ENCODE assay signal across 5 fruit fly cellular contexts in genomic region chr3R:11887114-11888037, dm6.
TF ChIP-seq lines count a peak whose summit lies in the region.

mthl5 (minus strand) TSS chr3R:11887168.

TF ChIP-seq in whole organism, adult, 20 proteins besides CTCF, POLR2A, EP300 and RAD21 (continued from another document):
- TF ChIP-seq kay (GFP tag; lab: Kevin White, UChicago; ENCODE audit: borderline replicate concordance) (peak; percentile 18), cnc (optimal IDR thresholded peaks at IDR 0.05; lab: Kevin White, UChicago) (no peak), cic (GFP tag; optimal IDR thresholded peaks at IDR 0.05; lab: Kevin White, UChicago) (no peak)

TF ChIP-seq in whole organism, embryonic, 481 proteins besides CTCF, POLR2A, EP300 and RAD21 (continued from another document and continues in another):
- peak; percentile 51 for TF ChIP-seq CG8089 (GFP tag; optimal IDR thresholded peaks at IDR 0.05; lab: Kevin White, UChicago)
- peak in 1 of 2 experiments; percentile 42 for TF ChIP-seq pan (optimal IDR thresholded peaks at IDR 0.05; lab: Kevin White, UChicago)
- TF ChIP-seq pan (GFP tag; optimal IDR thresholded peaks at IDR 0.05 in 1 of 2, IDR thresholded peaks at IDR 0.05 in 1 of 2), result peak in 1 of 2 experiments; percentile 74
- TF ChIP-seq CG8290 (GFP tag; optimal IDR thresholded peaks at IDR 0.05; lab: Kevin White, UChicago), result peak; percentile 74
- no peak for TF ChIP-seq CG8290 (tag; optimal IDR thresholded peaks at IDR 0.05; lab: Kevin White, UChicago)
- TF ChIP-seq CG11723 (GFP tag; optimal IDR thresholded peaks at IDR 0.05; lab: Kevin White, UChicago), result peak; percentile 61
- peak; percentile 60 for TF ChIP-seq NfI (GFP tag; optimal IDR thresholded peaks at IDR 0.05; lab: Kevin White, UChicago)
- peak; percentile 79 for TF ChIP-seq lbe (GFP tag; optimal IDR thresholded peaks at IDR 0.05; lab: Kevin White, UChicago)
- peak; percentile 78 for TF ChIP-seq slbo (GFP tag; IDR thresholded peaks at IDR 0.05; lab: Robert Waterston, UW)
- TF ChIP-seq lola (GFP tag; optimal IDR thresholded peaks at IDR 0.05; lab: Kevin White, UChicago), result peak in 1 of 3 experiments; percentile 89
- TF ChIP-seq Scr (GFP tag; IDR thresholded peaks at IDR 0.05; lab: Robert Waterston, UW; ENCODE audit: partially characterized antibody), result no peak
- TF ChIP-seq CG7745 (tag; optimal IDR thresholded peaks at IDR 0.05; lab: Kevin White, UChicago), result no peak
- peak; percentile 88 for TF ChIP-seq Chrac-16 (GFP tag; optimal IDR thresholded peaks at IDR 0.05; lab: Kevin White, UChicago)
- TF ChIP-seq CG5245 (GFP tag; optimal IDR thresholded peaks at IDR 0.05; lab: Kevin White, UChicago), result peak; percentile 68
- peak; percentile 77 for TF ChIP-seq mam (GFP tag; optimal IDR thresholded peaks at IDR 0.05; lab: Kevin White, UChicago)
- TF ChIP-seq Sry-β (GFP tag; optimal IDR thresholded peaks at IDR 0.05; lab: Kevin White, UChicago), result peak; percentile 8
- peak; percentile 27; the same call in 1 of the 2 replicates for TF ChIP-seq MBD-R2 (GFP tag; IDR thresholded peaks at IDR 0.05; lab: Robert Waterston, UW)
- peak; percentile 44 for TF ChIP-seq Lhr (GFP tag; optimal IDR thresholded peaks at IDR 0.05; lab: Kevin White, UChicago)
- no peak for TF ChIP-seq CG9797 (GFP tag; optimal IDR thresholded peaks at IDR 0.05; lab: Kevin White, UChicago)
- no peak for TF ChIP-seq CG7987 (GFP tag; optimal IDR thresholded peaks at IDR 0.05; lab: Kevin White, UChicago)
- no peak for TF ChIP-seq fd102C (GFP tag; optimal IDR thresholded peaks at IDR 0.05; lab: Kevin White, UChicago)
- peak; percentile 59 for TF ChIP-seq CG6272 (GFP tag; IDR thresholded peaks at IDR 0.05; lab: Robert Waterston, UW)
- peak; percentile 86 for TF ChIP-seq CG16815 (GFP tag; optimal IDR thresholded peaks at IDR 0.05; lab: Kevin White, UChicago)
- TF ChIP-seq odd (GFP tag; optimal IDR thresholded peaks at IDR 0.05; lab: Kevin White, UChicago), result peak; percentile 22
- TF ChIP-seq CG6765 (GFP tag; optimal IDR thresholded peaks at IDR 0.05; lab: Kevin White, UChicago), result no peak
- no peak for TF ChIP-seq CG10565 (GFP tag; optimal IDR thresholded peaks at IDR 0.05; lab: Kevin White, UChicago)
- TF ChIP-seq CG1603 (tag; optimal IDR thresholded peaks at IDR 0.05; lab: Kevin White, UChicago), result peak; percentile 89
- TF ChIP-seq HLH54F (GFP tag; optimal IDR thresholded peaks at IDR 0.05; lab: Kevin White, UChicago), result peak; percentile 69
- peak in 1 of 3 experiments; percentile 21 for TF ChIP-seq Stat92E (GFP tag; optimal IDR thresholded peaks at IDR 0.05; lab: Kevin White, UChicago)
- TF ChIP-seq nau (GFP tag; optimal IDR thresholded peaks at IDR 0.05; lab: Kevin White, UChicago), result no peak
- peak; percentile 61 for TF ChIP-seq CG9932 (GFP tag; IDR thresholded peaks at IDR 0.05; lab: Robert Waterston, UW)

TF ChIP-seq in whole organism, prepupa, 60 proteins besides CTCF, POLR2A, EP300 and RAD21 (continued from another document and continues in another):
- TF ChIP-seq Ets21C (GFP tag; optimal IDR thresholded peaks at IDR 0.05; lab: Kevin White, UChicago) (peak; percentile 94), Hr39 (GFP tag; optimal IDR thresholded peaks at IDR 0.05; lab: Kevin White, UChicago) (peak; percentile 97), Blimp-1 (GFP tag; optimal IDR thresholded peaks at IDR 0.05; lab: Kevin White, UChicago) (peak; percentile 78), Hr38 (GFP tag; optimal IDR thresholded peaks at IDR 0.05; lab: Kevin White, UChicago) (no peak), OdsH (GFP tag; optimal IDR thresholded peaks at IDR 0.05; lab: Kevin White, UChicago) (peak; percentile 96), fkh (GFP tag; optimal IDR thresholded peaks at IDR 0.05; lab: Kevin White, UChicago) (no peak), Lpt (GFP tag; optimal IDR thresholded peaks at IDR 0.05; lab: Kevin White, UChicago) (peak; percentile 90), CG3919 (GFP tag; optimal IDR thresholded peaks at IDR 0.05; lab: Kevin White, UChicago) (peak; percentile 94), salr (GFP tag; optimal IDR thresholded peaks at IDR 0.05; lab: Kevin White, UChicago) (peak; percentile 84 to 95), CG3032 (tag; optimal IDR thresholded peaks at IDR 0.05; lab: Kevin White, UChicago) (peak; percentile 89), CG10631 (GFP tag; optimal IDR thresholded peaks at IDR 0.05; lab: Kevin White, UChicago) (peak; percentile 95), CG6792 (GFP tag; optimal IDR thresholded peaks at IDR 0.05; lab: Kevin White, UChicago) (peak; percentile 97), esn (GFP tag; optimal IDR thresholded peaks at IDR 0.05; lab: Kevin White, UChicago) (peak; percentile 97), spab (GFP tag; optimal IDR thresholded peaks at IDR 0.05; lab: Kevin White, UChicago) (peak; percentile 94), net (GFP tag; optimal IDR thresholded peaks at IDR 0.05; lab: Kevin White, UChicago) (peak; percentile 91), Gug (GFP tag; IDR thresholded peaks at IDR 0.05; lab: Robert Waterston, UW) (peak; percentile 81), achi (GFP tag; optimal IDR thresholded peaks at IDR 0.05; lab: Kevin White, UChicago) (peak; percentile 93), CG6276 (GFP tag; optimal IDR thresholded peaks at IDR 0.05; lab: Kevin White, UChicago) (peak; percentile 88), CG11762 (GFP tag; optimal IDR thresholded peaks at IDR 0.05; lab: Kevin White, UChicago; ENCODE audit: insufficient read depth) (peak; percentile 87), CG31627 (GFP tag; optimal IDR thresholded peaks at IDR 0.05; lab: Kevin White, UChicago) (peak; percentile 97), lz (GFP tag; optimal IDR thresholded peaks at IDR 0.05; lab: Kevin White, UChicago) (peak; percentile 97), dac (GFP tag; optimal IDR thresholded peaks at IDR 0.05; lab: Kevin White, UChicago) (peak; percentile 83), CG9139 (GFP tag; optimal IDR thresholded peaks at IDR 0.05; lab: Kevin White, UChicago) (peak; percentile 86), CG16779 (tag; optimal IDR thresholded peaks at IDR 0.05; lab: Kevin White, UChicago) (peak; percentile 90), CG34406 (GFP tag; optimal IDR thresholded peaks at IDR 0.05; lab: Kevin White, UChicago) (peak; percentile 95), dsx (GFP tag; optimal IDR thresholded peaks at IDR 0.05; lab: Kevin White, UChicago; ENCODE audit: poor library complexity, severe bottlenecking) (peak; percentile 93), fd59A (GFP tag; optimal IDR thresholded peaks at IDR 0.05; lab: Kevin White, UChicago) (peak; percentile 94), Sox102F (GFP tag; optimal IDR thresholded peaks at IDR 0.05; lab: Kevin White, UChicago) (peak; percentile 93), CG8319 (GFP tag; optimal IDR thresholded peaks at IDR 0.05; lab: Kevin White, UChicago) (peak; percentile 89), CG7368 (GFP tag; optimal IDR thresholded peaks at IDR 0.05; lab: Kevin White, UChicago) (peak; percentile 86), pdm3 (GFP tag; optimal IDR thresholded peaks at IDR 0.05; lab: Kevin White, UChicago) (peak; percentile 97), CG8119 (GFP tag; IDR thresholded peaks at IDR 0.05; lab: Robert Waterston, UW) (peak; percentile 93), fd85E (GFP tag; optimal IDR thresholded peaks at IDR 0.05; lab: Kevin White, UChicago) (peak; percentile 87)

TF ChIP-seq in whole organism, pupa, 21 proteins besides CTCF, POLR2A, EP300 and RAD21 (continued from another document):
- TF ChIP-seq Ets98B (GFP tag; IDR thresholded peaks at IDR 0.05; lab: Robert Waterston, UW), result peak; percentile 81

TF ChIP-seq in whole organism, wandering third instar larva, 38 proteins besides CTCF, POLR2A, EP300 and RAD21 (continued from another document):
- no peak for TF ChIP-seq Abd-B (GFP tag; optimal IDR thresholded peaks at IDR 0.05; lab: Kevin White, UChicago)
- no peak for TF ChIP-seq Dfd (GFP tag; optimal IDR thresholded peaks at IDR 0.05; lab: Kevin White, UChicago)
- peak; percentile 72 for TF ChIP-seq Mio (GFP tag; optimal IDR thresholded peaks at IDR 0.05; lab: Kevin White, UChicago)
- peak; percentile 90 for TF ChIP-seq Sp1 (GFP tag; optimal IDR thresholded peaks at IDR 0.05; lab: Kevin White, UChicago)
- TF ChIP-seq Hr83 (GFP tag; optimal IDR thresholded peaks at IDR 0.05; lab: Kevin White, UChicago; ENCODE audit: poor library complexity, severe bottlenecking), result peak; percentile 51
- TF ChIP-seq N (GFP tag; optimal IDR thresholded peaks at IDR 0.05; lab: Kevin White, UChicago), result no peak
- no peak for TF ChIP-seq Hr78 (GFP tag; optimal IDR thresholded peaks at IDR 0.05; lab: Kevin White, UChicago)
- peak; percentile 75 for TF ChIP-seq sv (GFP tag; optimal IDR thresholded peaks at IDR 0.05; lab: Kevin White, UChicago)
- TF ChIP-seq br (GFP tag; optimal IDR thresholded peaks at IDR 0.05; lab: Kevin White, UChicago), result peak; percentile 94
- TF ChIP-seq psq (GFP tag; optimal IDR thresholded peaks at IDR 0.05; lab: Kevin White, UChicago), result peak; percentile 88
- TF ChIP-seq sage (GFP tag; optimal IDR thresholded peaks at IDR 0.05; lab: Kevin White, UChicago), result peak; percentile 51
- peak; percentile 97 for TF ChIP-seq Dif (GFP tag; optimal IDR thresholded peaks at IDR 0.05; lab: Kevin White, UChicago; ENCODE audit: partially characterized antibody)
- TF ChIP-seq Jra (GFP tag; optimal IDR thresholded peaks at IDR 0.05; lab: Kevin White, UChicago), result peak; percentile 19
- no peak for TF ChIP-seq tai (GFP tag; optimal IDR thresholded peaks at IDR 0.05; lab: Kevin White, UChicago)
- TF ChIP-seq CG9705 (GFP tag; optimal IDR thresholded peaks at IDR 0.05; lab: Kevin White, UChicago), result peak; percentile 71
- peak; percentile 94 for TF ChIP-seq fru (GFP tag; optimal IDR thresholded peaks at IDR 0.05; lab: Kevin White, UChicago)
- no peak for TF ChIP-seq dsf (GFP tag; optimal IDR thresholded peaks at IDR 0.05; lab: Kevin White, UChicago; ENCODE audit: borderline replicate concordance)
- TF ChIP-seq h (GFP tag; optimal IDR thresholded peaks at IDR 0.05; lab: Kevin White, UChicago), result peak; percentile 94
TF ChIP-seq in whole organism, wandering third instar larva: peak in this region for 24.
